Worm (Caenorhabditis elegans): ENCODE results near the gene C02F5.14.

ce11 chrIII:8229480-8229879, 5.8 kb downstream of the C02F5.14 start:
- TF ChIP-seq nhr-25 (tag; optimal IDR thresholded peaks at IDR 0.05): no peak
- no peak for TF ChIP-seq snpc-4 (tag; optimal IDR thresholded peaks at IDR 0.05)
